Worm (Caenorhabditis elegans) whole organism, mixed stage, embryonic: ENCODE data around the gene F37H8.6.

Source experiments
- M03D4.4 ChIP-seq: sonication (generic microtip); optimal IDR thresholded peaks from 2 replicates; lab custom pipeline; 2017; ENCODE audit warnings: mild to moderate bottlenecking, missing genetic modification characterization, missing compliant biosample characterization
- bed-3 ChIP-seq: fragments of 200-800 bp; sonication (Bioruptor generic); optimal IDR thresholded peaks from 3 replicates; lab custom pipeline; 2018; ENCODE audit warnings: mild to moderate bottlenecking, missing genetic modification characterization, moderate library complexity, missing compliant biosample characterization
- blmp-1 ChIP-seq: fragments of 150-350 bp; optimal IDR thresholded peaks from 2 replicates; lab custom pipeline; 2014; ENCODE audit warnings: missing biosample characterization, missing genetic modification characterization
- ceh-39 ChIP-seq: fragments of 150-350 bp; optimal IDR thresholded peaks from 2 replicates; lab custom pipeline; 2014; ENCODE audit warnings: missing biosample characterization, missing genetic modification characterization
- ceh-43 ChIP-seq: fragments of 200-800 bp; sonication (Bioruptor generic); optimal IDR thresholded peaks from 2 replicates; lab custom pipeline; 2018; ENCODE audit warnings: mild to moderate bottlenecking, missing genetic modification characterization, moderate library complexity, missing compliant biosample characterization
- ceh-83 ChIP-seq: fragments of 200-800 bp; sonication (Bioruptor generic); optimal IDR thresholded peaks from 2 replicates; lab custom pipeline; 2018; ENCODE audit warnings: mild to moderate bottlenecking, missing genetic modification characterization, missing compliant biosample characterization
- ces-1 ChIP-seq: fragments of 150-350 bp; optimal IDR thresholded peaks from 2 replicates; lab custom pipeline; 2014; ENCODE audit warnings: missing biosample characterization, missing genetic modification reagents, missing genetic modification characterization
- cnd-1 ChIP-seq: fragments of 200-800 bp; sonication (Bioruptor generic); optimal IDR thresholded peaks from 2 replicates; lab custom pipeline; 2018; ENCODE audit warnings: mild to moderate bottlenecking, missing genetic modification characterization, missing compliant biosample characterization
- drap-1 ChIP-seq: fragments of 200-800 bp; sonication (Bioruptor generic); optimal IDR thresholded peaks from 3 replicates; lab custom pipeline; 2018; ENCODE audit warnings: mild to moderate bottlenecking, missing genetic modification characterization, missing compliant biosample characterization
- elt-3 ChIP-seq: fragments of 150-350 bp; optimal IDR thresholded peaks from 2 replicates; lab custom pipeline; 2014; ENCODE audit warnings: missing biosample characterization, missing genetic modification characterization
- flh-1 ChIP-seq: fragments of 200-800 bp; sonication (Bioruptor generic); optimal IDR thresholded peaks from 2 replicates; lab custom pipeline; 2018; ENCODE audit warnings: mild to moderate bottlenecking, missing genetic modification characterization, moderate library complexity, missing compliant biosample characterization
- ham-2 ChIP-seq: fragments of 200-800 bp; sonication (Bioruptor generic); optimal IDR thresholded peaks from 2 replicates; lab custom pipeline; 2018; ENCODE audit warnings: mild to moderate bottlenecking, missing genetic modification characterization, missing compliant biosample characterization
- hlh-1 ChIP-seq: fragments of 150-350 bp; optimal IDR thresholded peaks from 2 replicates; lab custom pipeline; 2014; ENCODE audit warnings: missing biosample characterization, missing genetic modification reagents, missing genetic modification characterization
- lin-13 ChIP-seq: fragments of 150-350 bp; optimal IDR thresholded peaks from 2 replicates; lab custom pipeline; 2014; ENCODE audit warnings: missing biosample characterization, missing genetic modification characterization
- lin-32 ChIP-seq: fragments of 200-800 bp; sonication (Bioruptor generic); optimal IDR thresholded peaks from 2 replicates; lab custom pipeline; 2018; ENCODE audit warnings: mild to moderate bottlenecking, missing genetic modification characterization, missing compliant biosample characterization
- lsy-2 ChIP-seq: fragments of 150-350 bp; optimal IDR thresholded peaks from 2 replicates; lab custom pipeline; 2014; ENCODE audit warnings: missing biosample characterization, missing genetic modification characterization
- mab-5 ChIP-seq: fragments of 150-350 bp; optimal IDR thresholded peaks from 2 replicates; lab custom pipeline; 2014; ENCODE audit warnings: missing biosample characterization, missing genetic modification characterization
- mep-1 ChIP-seq: fragments of 150-350 bp; optimal IDR thresholded peaks from 2 replicates; lab custom pipeline; 2017; ENCODE audit warnings: missing biosample characterization, missing genetic modification reagents, missing genetic modification characterization, inconsistent platforms
- mls-2 ChIP-seq: sonication (generic microtip); optimal IDR thresholded peaks from 2 replicates; lab custom pipeline; 2016; ENCODE audit warnings: mild to moderate bottlenecking, missing genetic modification characterization, moderate library complexity, missing compliant biosample characterization
- nhr-12 ChIP-seq: fragments of 150-350 bp; optimal IDR thresholded peaks from 2 replicates; lab custom pipeline; 2014; ENCODE audit warnings: missing biosample characterization, missing genetic modification characterization
- nhr-2 ChIP-seq: fragments of 150-350 bp; optimal IDR thresholded peaks from 2 replicates; lab custom pipeline; 2014; ENCODE audit warnings: missing biosample characterization, missing genetic modification characterization
- nhr-237 ChIP-seq: fragments of 150-350 bp; optimal IDR thresholded peaks from 2 replicates; lab custom pipeline; 2014; ENCODE audit warnings: missing biosample characterization, missing genetic modification characterization
- nhr-28 ChIP-seq: fragments of 150-350 bp; optimal IDR thresholded peaks from 2 replicates; lab custom pipeline; 2014; ENCODE audit warnings: missing biosample characterization, missing genetic modification characterization
- pha-4 ChIP-seq: fragments of 150-350 bp; optimal IDR thresholded peaks from 2 replicates; lab custom pipeline; 2018; ENCODE audit warnings: missing biosample characterization, missing genetic modification reagents, missing genetic modification characterization
- sem-2 ChIP-seq: fragments of 200-800 bp; sonication (Bioruptor generic); optimal IDR thresholded peaks from 2 replicates; lab custom pipeline; 2018; ENCODE audit warnings: mild to moderate bottlenecking, missing genetic modification characterization, missing compliant biosample characterization
- snpc-4 ChIP-seq: fragments of 150-350 bp; optimal IDR thresholded peaks from 2 replicates; lab custom pipeline; 2014; ENCODE audit warnings: missing biosample characterization, missing genetic modification characterization
- sptf-1 ChIP-seq: sonication (generic microtip); optimal IDR thresholded peaks from 2 replicates; lab custom pipeline; 2017; ENCODE audit warnings: mild to moderate bottlenecking, missing genetic modification characterization, moderate library complexity, missing compliant biosample characterization
- tbx-8 ChIP-seq: fragments of 200-800 bp; sonication (Bioruptor generic); optimal IDR thresholded peaks from 2 replicates; lab custom pipeline; 2018; ENCODE audit warnings: mild to moderate bottlenecking, missing genetic modification characterization, moderate library complexity, missing compliant biosample characterization
- unc-120 ChIP-seq: sonication (generic microtip); optimal IDR thresholded peaks from 2 replicates; lab custom pipeline; 2017; ENCODE audit warnings: missing genetic modification characterization, missing compliant biosample characterization; ENCODE audit not compliant: poor library complexity, severe bottlenecking
- unc-39 ChIP-seq: fragments of 150-350 bp; optimal IDR thresholded peaks from 2 replicates; lab custom pipeline; 2014; ENCODE audit warnings: missing biosample characterization, missing genetic modification characterization
- unc-62 ChIP-seq: fragments of 150-350 bp; optimal IDR thresholded peaks from 2 replicates; lab custom pipeline; 2014; ENCODE audit warnings: missing biosample characterization, missing genetic modification reagents, missing genetic modification characterization
- zip-8 ChIP-seq: fragments of 150-350 bp; optimal IDR thresholded peaks from 2 replicates; lab custom pipeline; 2014; ENCODE audit warnings: missing biosample characterization, missing genetic modification characterization
- ztf-11 ChIP-seq: fragments of 150-350 bp; optimal IDR thresholded peaks from 2 replicates; lab custom pipeline; 2014; ENCODE audit warnings: missing biosample characterization, missing genetic modification characterization

Gene F37H8.6

DNA sequence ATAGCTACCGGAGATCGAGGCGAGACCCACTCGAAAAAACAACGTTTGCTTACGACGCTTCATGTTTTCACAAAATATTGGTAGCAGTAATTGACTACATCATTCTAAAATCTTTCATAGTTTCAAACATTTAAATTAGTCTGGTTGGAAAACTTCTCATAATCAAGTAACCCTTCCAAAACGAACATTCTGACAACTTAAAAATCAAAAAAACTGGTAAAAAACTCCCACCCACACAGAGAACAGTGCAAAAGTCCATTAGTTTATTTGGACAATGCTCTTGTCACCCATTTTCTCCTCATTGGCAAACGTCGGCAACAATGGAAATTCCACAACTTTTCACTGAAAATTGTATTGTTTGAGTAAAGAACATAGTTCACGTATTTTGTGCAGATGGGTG, at the start of gene F37H8.6:
F37H8.6 (minus strand) TSS at position 101 of the 400 bp plus-strand sequence.
- TF ChIP-seq lin-13 (tag; lab: Kevin White, UChicago) (no peak), sem-2 (GFP tag; lab: Kevin White, UChicago) (no peak), ham-2 (GFP tag; lab: Kevin White, UChicago) (no peak), mep-1 (no peak), ceh-83 (GFP tag; lab: Kevin White, UChicago) (no peak), flh-1 (no peak), M03D4.4 (tag; lab: Kevin White, UChicago) (no peak), mab-5 (no peak), snpc-4 (tag; lab: Kevin White, UChicago) (no peak)

DNA sequence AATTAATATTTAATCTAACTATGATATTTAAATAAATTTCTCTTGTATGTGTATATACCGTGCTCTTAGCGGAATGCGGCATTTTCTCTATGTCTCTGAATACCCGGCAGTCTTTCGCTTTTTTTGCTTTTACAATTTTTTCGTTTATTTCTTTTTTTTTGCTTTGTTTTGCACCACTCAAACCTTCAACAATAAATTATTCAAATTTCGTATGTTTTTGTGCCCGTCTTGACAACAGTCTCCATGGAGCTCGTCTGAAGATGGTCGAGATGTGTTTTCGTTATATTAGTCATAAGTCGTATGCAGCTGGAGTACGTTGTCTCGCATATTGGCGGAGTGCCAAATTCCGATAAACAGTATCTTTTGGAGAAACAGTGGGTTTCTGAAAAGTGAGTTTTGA, 49.1 kb upstream of the F37H8.6 start, which contains the start of gene T06D8.2:
T06D8.2 (plus strand) TSS at position 301 of the 400 bp plus-strand sequence.
- TF ChIP-seq ceh-83 (GFP tag; lab: Kevin White, UChicago) (no peak), zip-8 (tag; lab: Kevin White, UChicago) (no peak), nhr-237 (tag; lab: Kevin White, UChicago) (no peak), sptf-1 (tag; lab: Kevin White, UChicago) (no peak), tbx-8 (GFP tag; lab: Kevin White, UChicago) (no peak), ztf-11 (tag; lab: Kevin White, UChicago) (no peak), mls-2 (no peak), ceh-43 (no peak), hlh-1 (tag; lab: Kevin White, UChicago) (no peak)

DNA sequence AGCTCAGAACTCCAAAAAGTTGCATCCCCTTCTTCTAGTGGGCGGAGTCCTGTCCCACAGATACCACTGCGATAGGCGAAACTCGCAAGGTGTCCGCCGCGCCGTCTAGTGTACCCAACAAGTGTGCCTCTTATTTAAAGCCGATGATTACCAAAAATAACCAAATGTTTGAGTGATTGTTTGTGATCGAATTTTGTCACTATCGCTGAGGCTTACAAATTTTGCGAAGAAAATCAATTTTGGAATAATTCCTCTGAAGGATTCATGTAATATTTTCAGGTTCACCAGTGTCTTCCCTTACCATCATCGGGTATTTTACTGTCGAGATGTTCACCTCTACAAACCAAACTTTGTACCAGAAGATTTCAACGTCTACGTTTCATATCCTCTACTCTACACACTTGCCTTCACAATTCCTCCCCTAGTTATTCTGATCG, 46.8 kb upstream of the F37H8.6 start:
- TF ChIP-seq ceh-83 (GFP tag; lab: Kevin White, UChicago) (no peak), drap-1 (peak; percentile 12), bed-3 (GFP tag; lab: Kevin White, UChicago) (no peak), sptf-1 (tag; lab: Kevin White, UChicago) (peak; percentile 25), unc-120 (peak; percentile 1), sem-2 (GFP tag; lab: Kevin White, UChicago) (no peak), lsy-2 (tag; lab: Kevin White, UChicago) (peak; percentile 7), ceh-39 (peak; percentile 15), ces-1 (GFP tag; lab: Kevin White, UChicago) (peak; percentile 43), mep-1 (peak; percentile 10)

DNA sequence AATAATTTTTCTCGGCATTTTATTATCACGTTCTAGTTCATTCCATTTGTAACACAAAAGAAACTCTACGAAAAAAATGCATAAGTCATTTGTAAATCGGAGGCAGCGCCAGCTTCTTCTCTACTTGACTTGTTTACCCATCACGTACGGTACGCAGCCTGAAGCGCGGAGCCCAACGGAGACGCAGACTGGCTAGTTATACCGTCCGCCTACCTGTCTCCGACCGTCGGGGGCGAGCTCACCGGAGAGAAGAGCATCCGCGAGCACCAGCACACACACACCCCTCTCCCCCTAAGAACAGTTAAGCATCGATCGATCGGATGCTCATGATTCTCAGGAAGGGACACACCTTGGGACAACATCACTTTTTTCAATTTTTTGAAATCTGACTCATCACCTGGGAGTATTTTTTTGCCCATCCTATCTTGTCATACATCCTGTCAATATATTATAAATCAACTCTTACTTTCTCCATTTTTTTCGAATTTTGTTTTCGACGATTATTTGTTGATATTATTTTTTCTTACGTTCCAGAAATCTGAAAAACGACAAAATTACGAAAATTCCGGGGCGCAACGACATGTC, 44.6 kb upstream of the F37H8.6 start, which contains the start of gene plpr-1:
plpr-1 (plus strand) TSS at position 535 of the 585 bp plus-strand sequence.
- TF ChIP-seq pha-4 (tag; lab: Kevin White, UChicago) (peak; percentile 67), ham-2 (GFP tag; lab: Kevin White, UChicago) (no peak), ces-1 (GFP tag; lab: Kevin White, UChicago) (no peak), nhr-28 (no peak), unc-39 (tag; lab: Kevin White, UChicago) (no peak), cnd-1 (tag; lab: Kevin White, UChicago) (no peak), lin-32 (GFP tag; lab: Kevin White, UChicago) (no peak), ztf-11 (tag; lab: Kevin White, UChicago) (no peak)

DNA sequence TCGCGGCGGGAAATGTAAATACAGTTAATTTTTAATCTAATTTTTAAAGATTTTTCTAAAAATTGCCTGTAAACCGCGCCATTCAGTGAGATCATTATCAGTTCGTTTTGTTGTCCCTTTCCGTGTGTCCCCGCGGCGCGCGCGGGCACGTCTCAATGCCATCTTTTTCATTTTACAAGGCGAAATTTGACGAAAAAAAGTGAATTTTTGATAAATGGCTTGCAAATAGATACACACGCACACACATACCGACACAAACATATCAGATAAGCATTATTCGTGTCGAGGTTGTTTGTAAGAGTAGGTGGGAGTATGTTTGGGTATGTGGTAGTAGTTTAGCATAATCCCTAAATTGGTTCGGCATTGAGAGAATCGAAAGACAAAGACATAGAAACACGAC, 28.5 kb upstream of the F37H8.6 start:
- TF ChIP-seq zip-8 (tag; lab: Kevin White, UChicago) = no peak
- TF ChIP-seq unc-39 (tag; lab: Kevin White, UChicago) = no peak
- TF ChIP-seq unc-120 = no peak
- no peak for TF ChIP-seq flh-1
- TF ChIP-seq unc-62 = no peak
- TF ChIP-seq ham-2 (GFP tag; lab: Kevin White, UChicago) = no peak
- TF ChIP-seq nhr-2 (tag; lab: Kevin White, UChicago) = no peak

DNA sequence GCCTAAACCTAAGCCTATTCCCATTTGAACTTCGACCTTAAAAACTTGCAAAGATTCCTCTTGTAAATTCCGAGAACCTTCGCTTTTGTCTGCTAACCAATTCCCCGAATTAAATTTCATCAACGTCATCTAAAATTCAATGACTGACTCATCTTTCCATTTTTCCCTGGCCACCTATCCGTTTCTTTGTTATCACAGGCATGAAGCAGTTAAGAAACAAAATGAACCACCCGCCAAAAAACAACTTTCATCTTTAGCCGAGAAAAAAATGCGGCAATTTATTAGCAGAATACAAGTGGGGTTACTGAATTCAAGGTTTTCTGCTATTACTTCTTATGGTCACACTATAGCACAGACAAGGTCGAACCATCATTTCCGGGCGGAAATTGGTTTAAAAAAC, 27.5 kb upstream of the F37H8.6 start:
- TF ChIP-seq ztf-11 (tag; lab: Kevin White, UChicago) (no peak), sem-2 (GFP tag; lab: Kevin White, UChicago) (no peak), blmp-1 (tag; lab: Kevin White, UChicago) (no peak), nhr-12 (no peak), elt-3 (tag; lab: Kevin White, UChicago) (no peak), lin-32 (GFP tag; lab: Kevin White, UChicago) (no peak), zip-8 (tag; lab: Kevin White, UChicago) (no peak), nhr-28 (no peak), bed-3 (GFP tag; lab: Kevin White, UChicago) (no peak), lin-13 (tag; lab: Kevin White, UChicago) (no peak), drap-1 (no peak), flh-1 (no peak), mls-2 (no peak), ham-2 (GFP tag; lab: Kevin White, UChicago) (no peak)
- TF ChIP-seq, all 35 proteins: peak for 0
